Fruit fly (Drosophila melanogaster) whole organism, embryonic: ENCODE results near the gene CG13667.

Experiments used
- Adf1 ChIP-seq: fragments of 200-800 bp; sonication (Bioruptor generic); IDR thresholded peaks from 2 replicates; pipeline ENCODE4 v1.3.6; 2022; ENCODE audit warnings: missing biosample characterization, missing genetic modification characterization
- Atf6 ChIP-seq: fragments of 200-800 bp; sonication (Bioruptor generic); IDR thresholded peaks from 2 replicates; pipeline ENCODE4 v1.3.6; 2022; ENCODE audit warnings: missing biosample characterization, missing genetic modification characterization
- Bdp1 ChIP-seq: fragments of 200-800 bp; sonication (Bioruptor generic); optimal IDR thresholded peaks from 3 replicates; lab custom pipeline; 2016; ENCODE audit warnings: missing biosample characterization, missing genetic modification characterization
- Bteb2 ChIP-seq: fragments of 200-800 bp; sonication (Bioruptor generic); optimal IDR thresholded peaks from 2 replicates; lab custom pipeline; 2016; ENCODE audit warnings: missing biosample characterization, missing genetic modification characterization
- CG13894 ChIP-seq: fragments of 200-800 bp; sonication (Bioruptor generic); optimal IDR thresholded peaks from 3 replicates; lab custom pipeline; 2018; ENCODE audit warnings: missing biosample characterization, mild to moderate bottlenecking, missing genetic modification characterization, moderate library complexity
- CG14441 ChIP-seq: fragments of 200-800 bp; sonication (Bioruptor generic); IDR thresholded peaks from 2 replicates; pipeline ENCODE4 v1.3.6; 2022; ENCODE audit warnings: missing biosample characterization, missing genetic modification characterization
- CG14710 ChIP-seq: fragments of 200-800 bp; sonication (Bioruptor generic); optimal IDR thresholded peaks from 3 replicates; lab custom pipeline; 2019; ENCODE audit warnings: missing biosample characterization, mild to moderate bottlenecking, missing genetic modification characterization, moderate library complexity
- CG31441 ChIP-seq: fragments of 200-800 bp; sonication (Bioruptor generic); IDR thresholded peaks from 2 replicates; pipeline ENCODE4 v1.3.6; 2022; ENCODE audit warnings: missing biosample characterization, missing genetic modification characterization
- CG3163 ChIP-seq: fragments of 200-800 bp; sonication (Bioruptor generic); optimal IDR thresholded peaks from 3 replicates; lab custom pipeline; 2016; ENCODE audit warnings: missing biosample characterization, missing genetic modification characterization
- CG34422 ChIP-seq: fragments of 200-800 bp; sonication (Bioruptor generic); IDR thresholded peaks from 3 replicates; pipeline ENCODE4 v1.3.6; 2022; ENCODE audit warnings: missing biosample characterization, missing genetic modification characterization
- CG42726 ChIP-seq: fragments of 200-800 bp; sonication (Bioruptor generic); IDR thresholded peaks from 2 replicates; pipeline ENCODE4 v1.3.6; 2022; ENCODE audit warnings: missing biosample characterization, missing genetic modification characterization; ENCODE audit not compliant: partially characterized antibody
- CG4282 ChIP-seq: fragments of 200-800 bp; sonication (Bioruptor generic); optimal IDR thresholded peaks from 2 replicates; lab custom pipeline; 2016; ENCODE audit warnings: missing biosample characterization, missing genetic modification characterization
- CG7786 ChIP-seq: fragments of 200-800 bp; sonication (Bioruptor generic); optimal IDR thresholded peaks from 2 replicates; lab custom pipeline; 2016; ENCODE audit warnings: missing biosample characterization, missing genetic modification characterization
- CTCF ChIP-seq: fragments of 200-800 bp; sonication (Bioruptor generic); optimal IDR thresholded peaks from 2 replicates; lab custom pipeline; 2017; ENCODE audit warnings: missing biosample characterization, mild to moderate bottlenecking, missing genetic modification characterization, moderate library complexity
- CrebB ChIP-seq: fragments of 200-800 bp; sonication (Bioruptor generic); optimal IDR thresholded peaks from 3 replicates; lab custom pipeline; 2018; ENCODE audit warnings: missing biosample characterization, mild to moderate bottlenecking, missing genetic modification characterization
- Dip3 ChIP-seq: fragments of 200-800 bp; sonication (Bioruptor generic); optimal IDR thresholded peaks from 3 replicates; lab custom pipeline; 2016; ENCODE audit warnings: missing biosample characterization, missing genetic modification characterization
- E2f2 ChIP-seq: fragments of 200-800 bp; sonication (Bioruptor generic); IDR thresholded peaks from 2 replicates; pipeline ENCODE4 v1.3.6; 2022; ENCODE audit warnings: missing biosample characterization, missing genetic modification characterization
- HLH4C ChIP-seq: fragments of 200-800 bp; sonication (Bioruptor generic); IDR thresholded peaks from 3 replicates; pipeline ENCODE4 v1.3.6; 2022; ENCODE audit warnings: missing biosample characterization, missing genetic modification characterization; ENCODE audit not compliant: partially characterized antibody
- HLH54F ChIP-seq: fragments of 200-800 bp; sonication (Bioruptor generic); optimal IDR thresholded peaks from 3 replicates; lab custom pipeline; 2016; ENCODE audit warnings: missing biosample characterization, missing genetic modification characterization
- HLHmδ ChIP-seq: fragments of 200-800 bp; sonication (Bioruptor generic); optimal IDR thresholded peaks from 2 replicates; lab custom pipeline; 2018; ENCODE audit warnings: missing biosample characterization, mild to moderate bottlenecking, missing genetic modification characterization, moderate library complexity
- HmgZ ChIP-seq: fragments of 200-800 bp; sonication (Bioruptor generic); optimal IDR thresholded peaks from 2 replicates; lab custom pipeline; 2018; ENCODE audit warnings: missing biosample characterization, mild to moderate bottlenecking, missing genetic modification characterization
- MTF-1 ChIP-seq: fragments of 200-800 bp; sonication (Bioruptor generic); optimal IDR thresholded peaks from 2 replicates; lab custom pipeline; 2018; ENCODE audit warnings: missing biosample characterization, mild to moderate bottlenecking, missing genetic modification characterization, borderline replicate concordance
- Mes4 ChIP-seq: fragments of 200-800 bp; sonication (Bioruptor generic); optimal IDR thresholded peaks from 2 replicates; lab custom pipeline; 2016; ENCODE audit warnings: missing biosample characterization, missing genetic modification characterization
- Nf-YC ChIP-seq: fragments of 200-800 bp; optimal IDR thresholded peaks from 3 replicates; lab custom pipeline; 2019; ENCODE audit warnings: missing biosample characterization, mild to moderate bottlenecking, missing genetic modification characterization, moderate library complexity
- PHDP ChIP-seq: fragments of 200-800 bp; sonication (Bioruptor generic); optimal IDR thresholded peaks from 3 replicates; lab custom pipeline; 2018; ENCODE audit warnings: missing biosample characterization, mild to moderate bottlenecking, missing genetic modification characterization, moderate library complexity
- Rfx ChIP-seq: fragments of 200-800 bp; sonication (Bioruptor generic); IDR thresholded peaks from 2 replicates; pipeline ENCODE4 v1.3.6; 2022; ENCODE audit warnings: missing biosample characterization, missing genetic modification characterization
- Six4 ChIP-seq: fragments of 200-800 bp; sonication (Bioruptor generic); optimal IDR thresholded peaks from 2 replicates; lab custom pipeline; 2016; ENCODE audit warnings: missing biosample characterization, missing genetic modification characterization
- Sox102F ChIP-seq: fragments of 200-800 bp; sonication (Bioruptor generic); optimal IDR thresholded peaks from 2 replicates; lab custom pipeline; 2018; ENCODE audit warnings: missing biosample characterization, mild to moderate bottlenecking, missing genetic modification characterization, moderate library complexity
- abd-A ChIP-seq: fragments of 200-800 bp; sonication (Bioruptor generic); optimal IDR thresholded peaks from 3 replicates; lab custom pipeline; 2019; ENCODE audit warnings: missing biosample characterization, mild to moderate bottlenecking, missing genetic modification characterization, moderate library complexity
- ara ChIP-seq: fragments of 200-800 bp; sonication (Bioruptor generic); IDR thresholded peaks from 2 replicates; pipeline ENCODE4 v1.3.6; 2022; ENCODE audit warnings: missing biosample characterization, missing genetic modification characterization
- ash1 ChIP-seq: fragments of 200-800 bp; sonication (Bioruptor generic); optimal IDR thresholded peaks from 2 replicates; lab custom pipeline; 2018; ENCODE audit warnings: missing biosample characterization, mild to moderate bottlenecking, missing genetic modification characterization
- bbx ChIP-seq: fragments of 200-800 bp; sonication (Bioruptor generic); IDR thresholded peaks from 2 replicates; pipeline ENCODE4 v1.3.6; 2022; ENCODE audit warnings: missing biosample characterization, missing genetic modification characterization; ENCODE audit not compliant: partially characterized antibody
- crp ChIP-seq, 2 experiments: fragments of 200-800 bp; sonication (Bioruptor generic); optimal IDR thresholded peaks; 2 replicates in 1 of 2; 3 replicates in 1 of 2; lab custom pipeline; 2017; ENCODE audit warnings: missing biosample characterization in 2 of 2, missing genetic modification characterization in 2 of 2, mild to moderate bottlenecking in 1 of 2, moderate library complexity in 1 of 2
- dmrt99B ChIP-seq: fragments of 200-800 bp; sonication (Bioruptor generic); optimal IDR thresholded peaks from 2 replicates; lab custom pipeline; 2018; ENCODE audit warnings: missing biosample characterization, mild to moderate bottlenecking, missing genetic modification characterization, moderate library complexity
- exex ChIP-seq: fragments of 200-800 bp; sonication (Bioruptor generic); optimal IDR thresholded peaks from 4 replicates; lab custom pipeline; 2018; ENCODE audit warnings: missing biosample characterization, mild to moderate bottlenecking, missing genetic modification characterization, moderate library complexity
- fd64A ChIP-seq: fragments of 200-800 bp; sonication (Bioruptor generic); optimal IDR thresholded peaks from 3 replicates; lab custom pipeline; 2018; ENCODE audit warnings: missing biosample characterization, mild to moderate bottlenecking, missing genetic modification characterization
- gcm2 ChIP-seq: fragments of 200-800 bp; sonication (Bioruptor generic); optimal IDR thresholded peaks from 2 replicates; lab custom pipeline; 2016; ENCODE audit warnings: missing biosample characterization, missing genetic modification characterization
- grn ChIP-seq: fragments of 200-800 bp; sonication (Bioruptor generic); optimal IDR thresholded peaks from 3 replicates; lab custom pipeline; 2017; ENCODE audit warnings: missing biosample characterization, missing genetic modification characterization
- gsb ChIP-seq: fragments of 200-800 bp; sonication (Bioruptor generic); IDR thresholded peaks from 2 replicates; pipeline ENCODE4 v1.3.6; 2022; ENCODE audit warnings: missing biosample characterization, missing genetic modification characterization
- gsb-n ChIP-seq: fragments of 200-800 bp; sonication (Bioruptor generic); optimal IDR thresholded peaks from 3 replicates; lab custom pipeline; 2018; ENCODE audit warnings: missing biosample characterization, mild to moderate bottlenecking, missing genetic modification characterization
- kah ChIP-seq: fragments of 200-800 bp; sonication (Bioruptor generic); optimal IDR thresholded peaks from 2 replicates; lab custom pipeline; 2018; ENCODE audit warnings: missing biosample characterization, mild to moderate bottlenecking, missing genetic modification characterization
- odd ChIP-seq: fragments of 200-800 bp; sonication (Bioruptor generic); optimal IDR thresholded peaks from 2 replicates; lab custom pipeline; 2017; ENCODE audit warnings: missing biosample characterization, mild to moderate bottlenecking, missing genetic modification characterization
- scrt ChIP-seq: fragments of 200-800 bp; sonication (Bioruptor generic); optimal IDR thresholded peaks from 2 replicates; lab custom pipeline; 2018; ENCODE audit warnings: missing biosample characterization, mild to moderate bottlenecking, missing genetic modification characterization, moderate library complexity
- sd ChIP-seq: fragments of 200-800 bp; sonication (Bioruptor generic); optimal IDR thresholded peaks from 3 replicates; lab custom pipeline; 2018; ENCODE audit warnings: missing biosample characterization, mild to moderate bottlenecking, missing genetic modification characterization, moderate library complexity
- sens-2 ChIP-seq: fragments of 200-800 bp; sonication (Bioruptor generic); IDR thresholded peaks from 2 replicates; pipeline ENCODE4 v1.3.6; 2022; ENCODE audit warnings: missing biosample characterization, missing genetic modification characterization
- sna ChIP-seq: fragments of 200-800 bp; sonication (Bioruptor generic); IDR thresholded peaks from 2 replicates; pipeline ENCODE4 v1.3.6; 2022; ENCODE audit warnings: missing biosample characterization, missing genetic modification characterization; ENCODE audit not compliant: partially characterized antibody
- stc ChIP-seq: fragments of 200-800 bp; sonication (Bioruptor generic); IDR thresholded peaks from 2 replicates; pipeline ENCODE4 v1.3.6; 2022; ENCODE audit warnings: missing biosample characterization, missing genetic modification characterization
- vfl ChIP-seq: fragments of 200-800 bp; sonication (Bioruptor generic); optimal IDR thresholded peaks from 2 replicates; lab custom pipeline; 2016; ENCODE audit warnings: missing biosample characterization, missing genetic modification characterization

The CG13667 gene

DNA sequence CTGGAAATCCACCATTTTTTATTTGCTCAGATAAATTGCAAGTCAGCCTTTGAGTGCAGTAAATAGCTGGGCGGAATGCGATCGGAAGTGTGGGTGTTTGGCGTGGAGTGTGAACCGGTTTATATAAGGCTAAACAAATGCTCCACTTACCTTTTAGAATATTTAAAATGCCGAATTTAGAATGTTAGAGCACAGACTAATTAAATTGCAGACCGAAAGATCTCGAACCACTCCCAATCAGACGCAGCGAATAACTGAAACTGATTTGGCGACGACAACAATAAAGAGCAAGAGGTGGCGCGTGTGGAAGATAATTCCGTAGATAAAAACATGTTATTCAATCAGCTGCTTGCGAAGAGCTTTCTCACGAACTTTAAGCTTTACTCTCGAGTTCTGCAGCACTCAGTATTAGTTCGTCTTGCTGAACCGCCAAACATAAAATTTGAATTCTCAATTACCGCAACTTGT, 44.6 kb upstream of the CG13667 start, which contains the start of gene Idh (continued):
- TF ChIP-seq MTF-1 (no peak), grn (GFP tag; lab: Kevin White, UChicago) (peak; percentile 54), dmrt99B (tag; lab: Kevin White, UChicago) (peak; percentile 21), exex (tag; lab: Kevin White, UChicago) (peak; percentile 46), CG14441 (GFP tag; lab: Robert Waterston, UW) (peak; percentile 45; the same call in 1 of the 2 replicates), fd64A (GFP tag; lab: Kevin White, UChicago) (no peak), CG3163 (peak; percentile 62), Adf1 (GFP tag; lab: Robert Waterston, UW) (peak; percentile 9; the same call in 1 of the 2 replicates), Sox102F (GFP tag; lab: Kevin White, UChicago) (peak; percentile 30), kah (GFP tag; lab: Kevin White, UChicago) (no peak), Bdp1 (GFP tag; lab: Kevin White, UChicago) (no peak), Dip3 (GFP tag; lab: Kevin White, UChicago) (no peak), gcm2 (GFP tag; lab: Kevin White, UChicago) (no peak), ash1 (GFP tag; lab: Kevin White, UChicago) (no peak), gsb (GFP tag; lab: Robert Waterston, UW) (no peak), sd (tag; lab: Kevin White, UChicago) (peak; percentile 72), HLH4C (GFP tag; lab: Robert Waterston, UW) (peak; percentile 36; the same call in 1 of the 3 replicates), E2f2 (peak; percentile 100), HLHmδ (GFP tag; lab: Kevin White, UChicago) (no peak), Bteb2 (no peak), CG31441 (GFP tag; lab: Robert Waterston, UW) (no peak), gsb-n (tag; lab: Kevin White, UChicago) (peak; percentile 20), HLH54F (GFP tag; lab: Kevin White, UChicago) (no peak), vfl (no peak), odd (peak; percentile 29), Atf6 (GFP tag; lab: Robert Waterston, UW) (peak; percentile 47; the same call in 1 of the 2 replicates), sens-2 (GFP tag; lab: Robert Waterston, UW) (peak; percentile 36; the same call in 1 of the 2 replicates), Mes4 (GFP tag; lab: Kevin White, UChicago) (no peak), abd-A (tag; lab: Kevin White, UChicago) (peak; percentile 76), CG7786 (GFP tag; lab: Kevin White, UChicago) (no peak), bbx (GFP tag; lab: Robert Waterston, UW) (peak; percentile 65), stc (GFP tag; lab: Robert Waterston, UW) (0 out of 2 replicates have a peak, but pooled peaks have one; percentile 33), ara (GFP tag; lab: Robert Waterston, UW) (0 out of 2 replicates have a peak, but pooled peaks have one; percentile 28), CG13894 (tag; lab: Kevin White, UChicago) (peak; percentile 41), Rfx (GFP tag; lab: Robert Waterston, UW) (peak; percentile 52; the same call in 1 of the 2 replicates), crp (GFP tag; optimal IDR thresholded peaks at IDR 0.05; lab: Kevin White, UChicago) (peak; percentile 17 to 92), CG14710 (tag; lab: Kevin White, UChicago) (no peak), scrt (GFP tag; lab: Kevin White, UChicago) (peak; percentile 48), Six4 (no peak), HmgZ (tag; lab: Kevin White, UChicago) (peak; percentile 63), PHDP (tag; lab: Kevin White, UChicago) (peak; percentile 51), sna (GFP tag; lab: Robert Waterston, UW) (peak; percentile 57; the same call in 1 of the 2 replicates), CrebB (tag; lab: Kevin White, UChicago) (peak; percentile 51), CG42726 (GFP tag; lab: Robert Waterston, UW) (peak; percentile 37; the same call in 1 of the 2 replicates), Nf-YC (tag; lab: Kevin White, UChicago) (peak; percentile 49), CG4282 (GFP tag; lab: Kevin White, UChicago) (no peak), CTCF (GFP tag; lab: Kevin White, UChicago) (no peak), CG34422 (GFP tag; lab: Robert Waterston, UW) (peak; percentile 71; the same call in 1 of the 3 replicates)
